Fruit fly (Drosophila melanogaster): ENCODE data around the gene CG12288.
A peak's percentile ranks its signal among the peaks of the same experiment; 100 is the strongest.

Gene CG12288

DNA sequence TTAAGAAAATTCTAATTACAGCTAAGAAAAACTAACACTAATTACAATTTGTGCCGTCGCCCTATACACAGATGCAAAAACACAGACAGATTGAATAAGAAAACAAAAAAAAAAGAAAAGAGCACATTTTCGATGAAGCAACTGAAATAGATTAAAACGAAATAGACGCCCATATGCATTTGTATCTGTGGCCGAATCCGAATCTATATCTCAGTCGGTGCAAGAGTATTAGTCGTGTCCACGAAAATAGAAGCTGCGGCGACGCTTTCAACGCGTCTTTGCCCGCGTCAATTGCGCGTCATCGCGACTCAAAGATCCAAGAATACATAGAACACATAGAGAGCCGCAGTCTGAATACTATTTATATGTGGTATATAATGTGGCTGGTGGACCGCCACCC lies 27.1 kb downstream of the CG12288 start:
- TF ChIP-seq D1 (tag; optimal IDR thresholded peaks at IDR 0.05) (no peak), Ets98B (GFP tag; IDR thresholded peaks at IDR 0.05) (peak; percentile 24; the same call in 1 of the 2 replicates), CG14655 (GFP tag; optimal IDR thresholded peaks at IDR 0.05) (peak; percentile 44), CG32121 (GFP tag; IDR thresholded peaks at IDR 0.05) (peak; percentile 39; the same call in 1 of the 2 replicates), CG4496 (GFP tag; IDR thresholded peaks at IDR 0.05) (0 out of 3 replicates have a peak, but pooled peaks have one; percentile 52), fd96Ca (GFP tag; IDR thresholded peaks at IDR 0.05) (no peak), CG8301 (tag; optimal IDR thresholded peaks at IDR 0.05) (peak; percentile 8), gl (tag; optimal IDR thresholded peaks at IDR 0.05) (no peak)

DNA sequence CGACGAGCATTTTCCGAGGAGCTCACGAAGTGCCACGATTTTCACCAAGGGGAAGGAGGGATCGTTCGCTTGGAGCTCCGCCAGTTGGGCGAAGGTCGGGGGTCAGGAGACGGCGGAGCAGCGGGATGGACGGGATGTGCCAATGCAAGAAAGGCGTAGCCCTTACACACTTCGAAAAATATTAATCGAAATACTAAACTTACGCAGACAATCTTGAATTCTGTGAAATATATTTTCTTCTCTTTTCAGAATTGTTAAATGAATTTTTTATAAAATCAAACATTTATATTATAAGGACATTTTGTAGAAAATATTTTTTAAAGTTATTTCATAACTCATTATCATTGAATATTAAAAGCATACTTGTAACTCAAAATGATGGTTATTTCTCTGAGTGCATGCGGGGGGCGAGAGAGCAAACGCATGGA lies 33.1 kb downstream of the CG12288 start:
- TF ChIP-seq CG9948 (tag; optimal IDR thresholded peaks at IDR 0.05) = no peak
- TF ChIP-seq CG15710 (tag; optimal IDR thresholded peaks at IDR 0.05) = no peak
- no peak for TF ChIP-seq CG13204 (GFP tag; optimal IDR thresholded peaks at IDR 0.05)
- TF ChIP-seq CG10348 (GFP tag; IDR thresholded peaks at IDR 0.05) = 0 out of 2 replicates have a peak, but pooled peaks have one; percentile 13
- no peak for TF ChIP-seq Ets98B (GFP tag; IDR thresholded peaks at IDR 0.05)
- no peak for TF ChIP-seq EcR (GFP tag; optimal IDR thresholded peaks at IDR 0.05)
- TF ChIP-seq CG32121 (GFP tag; IDR thresholded peaks at IDR 0.05) = 0 out of 2 replicates have a peak, but pooled peaks have one; percentile 39
- no peak for TF ChIP-seq CG12605 (GFP tag; IDR thresholded peaks at IDR 0.05)
- no peak for TF ChIP-seq CG34367 (tag; optimal IDR thresholded peaks at IDR 0.05)
- TF ChIP-seq CG8301 (tag; optimal IDR thresholded peaks at IDR 0.05) = peak; percentile 46
- TF ChIP-seq CG4496 (GFP tag; IDR thresholded peaks at IDR 0.05) = no peak
- no peak for TF ChIP-seq CG8159 (tag; optimal IDR thresholded peaks at IDR 0.05)
- TF ChIP-seq Pif1A (GFP tag; optimal IDR thresholded peaks at IDR 0.05) = peak; percentile 14
- no peak for TF ChIP-seq Snoo (tag; optimal IDR thresholded peaks at IDR 0.05)
- TF ChIP-seq CG14655 (GFP tag; optimal IDR thresholded peaks at IDR 0.05) = peak; percentile 68
- no peak for TF ChIP-seq CG17806 (tag; optimal IDR thresholded peaks at IDR 0.05)
- TF ChIP-seq D1 (tag; optimal IDR thresholded peaks at IDR 0.05) = no peak
- no peak for TF ChIP-seq fd96Ca (GFP tag; IDR thresholded peaks at IDR 0.05)
- TF ChIP-seq gl (tag; optimal IDR thresholded peaks at IDR 0.05) = no peak
- TF ChIP-seq rn (GFP tag; IDR thresholded peaks at IDR 0.05) = no peak
- no peak for TF ChIP-seq Pif1B (GFP tag; optimal IDR thresholded peaks at IDR 0.05)

DNA sequence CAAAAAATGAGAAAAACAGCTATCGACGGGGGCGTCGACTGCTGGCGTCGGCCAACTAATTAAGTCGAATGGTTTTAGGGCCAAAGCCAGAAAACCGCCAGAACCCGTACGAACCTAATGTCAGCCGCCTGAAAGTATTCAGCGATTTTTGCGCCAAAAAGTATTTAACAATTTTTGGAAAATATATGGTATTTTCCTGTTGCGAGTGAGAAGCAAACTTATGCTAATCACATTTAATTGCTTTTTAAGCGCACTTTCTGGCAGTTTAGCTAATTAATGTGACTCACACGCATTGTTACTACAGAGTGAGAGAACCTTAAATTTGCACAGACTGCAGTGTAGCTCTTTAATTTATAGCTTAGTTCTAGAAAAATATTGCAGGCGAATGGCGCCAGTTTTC lies 39.5 kb downstream of the CG12288 start:
- TF ChIP-seq CG8159 (tag; optimal IDR thresholded peaks at IDR 0.05) = no peak
- no peak for TF ChIP-seq CG4496 (GFP tag; IDR thresholded peaks at IDR 0.05)
- TF ChIP-seq CG12605 (GFP tag; IDR thresholded peaks at IDR 0.05) = no peak
- TF ChIP-seq CG14655 (GFP tag; optimal IDR thresholded peaks at IDR 0.05) = no peak
- TF ChIP-seq D1 (tag; optimal IDR thresholded peaks at IDR 0.05) = no peak
- no peak for TF ChIP-seq Pif1B (GFP tag; optimal IDR thresholded peaks at IDR 0.05)
- no peak for TF ChIP-seq fd96Ca (GFP tag; IDR thresholded peaks at IDR 0.05)
- TF ChIP-seq gl (tag; optimal IDR thresholded peaks at IDR 0.05) = no peak
- TF ChIP-seq CG34367 (tag; optimal IDR thresholded peaks at IDR 0.05) = no peak
- TF ChIP-seq CG8301 (tag; optimal IDR thresholded peaks at IDR 0.05) = no peak
- TF ChIP-seq CG10348 (GFP tag; IDR thresholded peaks at IDR 0.05) = no peak
- no peak for TF ChIP-seq CG15710 (tag; optimal IDR thresholded peaks at IDR 0.05)

DNA sequence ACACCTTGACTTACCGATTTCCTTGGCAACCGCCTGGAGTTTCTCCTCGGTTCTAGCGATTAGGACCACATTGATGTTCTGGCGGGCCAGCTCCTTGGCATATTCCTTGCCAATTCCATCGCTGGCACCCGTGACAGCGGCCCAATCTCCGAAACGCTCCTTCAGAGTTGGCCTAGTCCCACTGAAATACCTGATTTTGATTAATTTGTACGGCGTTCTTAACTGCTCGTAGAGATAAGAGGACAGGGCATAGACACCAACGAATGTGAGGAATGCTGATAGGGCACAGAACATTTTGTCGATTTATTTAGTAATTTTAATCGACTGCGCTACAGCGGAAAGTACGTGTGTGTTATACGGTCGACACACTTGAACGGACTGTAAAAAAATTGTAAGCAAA lies 40.9 kb downstream of the CG12288 start, which contains the start of gene CG6012:
Gene CG6012 (minus strand): TSS at position 364 of the 400 bp plus-strand sequence.
- TF ChIP-seq Snoo (tag; optimal IDR thresholded peaks at IDR 0.05) (no peak), CG4496 (GFP tag; IDR thresholded peaks at IDR 0.05) (no peak), rn (GFP tag; IDR thresholded peaks at IDR 0.05) (no peak), gl (tag; optimal IDR thresholded peaks at IDR 0.05) (no peak), CG8159 (tag; optimal IDR thresholded peaks at IDR 0.05) (no peak), CG12605 (GFP tag; IDR thresholded peaks at IDR 0.05) (no peak), CG13204 (GFP tag; optimal IDR thresholded peaks at IDR 0.05) (no peak), CG14655 (GFP tag; optimal IDR thresholded peaks at IDR 0.05) (no peak), CG34367 (tag; optimal IDR thresholded peaks at IDR 0.05) (no peak), CG15710 (tag; optimal IDR thresholded peaks at IDR 0.05) (no peak), Ets98B (GFP tag; IDR thresholded peaks at IDR 0.05) (no peak), CG32121 (GFP tag; IDR thresholded peaks at IDR 0.05) (no peak)

DNA sequence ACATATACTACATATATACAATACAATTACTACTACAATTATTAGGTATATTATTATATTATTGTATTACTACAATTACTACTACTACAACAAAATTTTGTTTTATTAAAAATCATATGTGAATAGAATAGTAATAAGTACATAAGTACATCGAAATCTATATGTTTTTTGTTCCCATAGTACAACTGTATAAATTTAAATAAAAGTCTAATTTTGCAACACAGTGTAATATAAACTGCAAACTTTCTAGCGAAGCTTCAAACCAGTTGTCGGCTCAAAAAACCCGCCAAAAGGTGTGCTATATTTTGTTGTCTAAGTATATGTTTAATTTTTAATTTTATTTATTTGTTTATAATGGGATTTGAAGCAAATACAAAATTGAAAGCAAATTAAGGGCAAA lies 42.5 kb downstream of the CG12288 start:
- TF ChIP-seq CG8159 (tag; optimal IDR thresholded peaks at IDR 0.05) (no peak), D1 (tag; optimal IDR thresholded peaks at IDR 0.05) (peak; percentile 42)

DNA sequence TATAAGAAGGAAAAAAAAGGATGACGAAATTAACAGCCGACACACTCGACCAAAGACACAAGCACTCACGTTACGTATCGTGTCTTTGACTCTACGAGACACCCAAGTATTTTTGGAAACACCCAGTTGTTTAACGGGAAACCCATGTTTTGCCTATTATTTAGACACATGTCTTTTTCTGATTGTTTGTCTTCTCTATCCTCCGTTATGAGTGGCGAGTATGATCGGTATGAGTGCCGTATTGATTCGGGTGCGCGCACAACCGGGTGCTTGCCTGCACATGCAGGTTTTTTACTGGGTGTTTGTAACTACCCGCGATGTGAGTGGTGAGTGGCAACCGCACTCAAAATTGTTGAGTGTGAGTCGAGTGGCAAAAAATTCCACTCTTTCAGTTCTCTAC lies 42.9 kb downstream of the CG12288 start:
- no peak for TF ChIP-seq Ets98B (GFP tag; IDR thresholded peaks at IDR 0.05)
- TF ChIP-seq CG17806 (tag; optimal IDR thresholded peaks at IDR 0.05) = no peak
- TF ChIP-seq CG14655 (GFP tag; optimal IDR thresholded peaks at IDR 0.05) = no peak
- no peak for TF ChIP-seq gl (tag; optimal IDR thresholded peaks at IDR 0.05)
- TF ChIP-seq D1 (tag; optimal IDR thresholded peaks at IDR 0.05) = no peak
- TF ChIP-seq Pif1A (GFP tag; optimal IDR thresholded peaks at IDR 0.05) = no peak
- no peak for TF ChIP-seq EcR (GFP tag; optimal IDR thresholded peaks at IDR 0.05)

DNA sequence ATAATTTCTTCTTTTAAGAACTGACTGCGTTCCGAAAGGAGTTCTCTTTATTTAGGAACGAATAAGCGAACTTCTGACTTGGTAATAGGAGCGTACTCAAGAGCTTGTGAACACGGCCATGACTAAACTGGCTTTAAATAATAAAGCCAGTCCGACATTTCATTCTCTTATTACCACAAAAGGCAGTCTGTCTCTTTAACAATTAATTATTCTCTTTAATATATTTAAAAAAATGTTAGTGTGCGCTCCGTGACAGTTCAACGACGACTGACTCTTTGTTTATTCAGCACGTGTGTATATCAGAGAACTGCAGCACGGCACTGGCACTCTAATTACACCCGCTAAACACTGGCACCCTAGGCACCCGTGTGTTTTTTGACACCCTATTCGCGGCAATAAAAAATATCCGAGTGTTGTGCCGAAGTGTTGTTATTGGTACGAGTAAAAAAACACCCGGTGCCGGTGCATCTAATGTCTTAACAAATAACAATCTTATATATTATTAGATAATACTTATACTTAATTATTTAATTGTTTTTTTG lies 43.5 kb downstream of the CG12288 start, which contains the start of gene CG31809:
Gene CG31809 (minus strand): TSS at position 249 of the 542 bp plus-strand sequence.
- TF ChIP-seq CG10348 (GFP tag; IDR thresholded peaks at IDR 0.05) (no peak), D1 (tag; optimal IDR thresholded peaks at IDR 0.05) (peak; percentile 38)
